Worm (Caenorhabditis elegans) whole organism, midembryonic: ENCODE data around the gene bath-28.

ENCODE experiments used
- T22C8.4 ChIP-seq: fragments of 200-800 bp; sonication (Bioruptor generic); IDR thresholded peaks from 2 replicates; pipeline ENCODE4 v1.3.6; 2022; ENCODE audit warnings: missing genetic modification characterization, missing compliant biosample characterization
- cog-1 ChIP-seq: sonication (generic microtip); optimal IDR thresholded peaks from 2 replicates; lab custom pipeline; 2016; ENCODE audit warnings: missing genetic modification characterization, missing compliant biosample characterization
- flt-1 ChIP-seq: fragments of 200-800 bp; sonication (Bioruptor generic); IDR thresholded peaks from 2 replicates; pipeline ENCODE4 v1.3.6; 2022; ENCODE audit warnings: missing genetic modification characterization, missing compliant biosample characterization

ce11 chrII:3343714-3344113 lies 1.1 kb downstream of the bath-28 start, which contains the start of gene F14D2.15:
- TF ChIP-seq flt-1 (no peak), cog-1 (tag; lab: Kevin White, UChicago) (no peak), T22C8.4 (0 out of 2 replicates have a peak, but pooled peaks have one; percentile 34)
